Fruit fly (Drosophila melanogaster) S2 (cell line): ENCODE results near the gene CG7512.

Experiments
- CG8478 ChIP-seq: fragments of >200 bp; optimal IDR thresholded peaks from 2 replicates; lab custom pipeline; 2018
- CTCF ChIP-seq, 2 experiments: fragments of >200 bp; optimal IDR thresholded peaks; 2 replicates each; lab custom pipeline; 2018

Gene CG7512

DNA sequence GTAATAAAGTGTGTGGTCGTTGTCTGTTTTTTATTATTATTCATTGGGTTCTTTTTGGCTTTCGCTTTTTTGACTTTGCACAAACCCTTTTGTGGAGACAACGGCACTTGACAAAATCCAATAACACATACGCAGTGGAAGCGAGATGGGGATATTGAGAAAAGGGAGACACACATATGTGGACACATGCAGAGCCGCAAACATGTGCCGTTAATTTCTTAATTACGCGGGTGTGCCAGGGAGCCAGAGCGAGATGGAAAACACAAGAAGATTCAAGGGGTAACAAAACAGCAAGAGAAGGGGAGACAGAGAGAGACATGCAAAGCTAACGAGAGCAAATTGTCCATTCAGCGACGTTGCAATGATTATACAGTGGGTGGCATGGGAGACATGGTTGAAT is 21.0 kb upstream of the CG7512 start:
- TF ChIP-seq CTCF (optimal IDR thresholded peaks at IDR 0.05; lab: Kevin White, UChicago), result no peak
- TF ChIP-seq CG8478 (lab: Kevin White, UChicago), result no peak

DNA sequence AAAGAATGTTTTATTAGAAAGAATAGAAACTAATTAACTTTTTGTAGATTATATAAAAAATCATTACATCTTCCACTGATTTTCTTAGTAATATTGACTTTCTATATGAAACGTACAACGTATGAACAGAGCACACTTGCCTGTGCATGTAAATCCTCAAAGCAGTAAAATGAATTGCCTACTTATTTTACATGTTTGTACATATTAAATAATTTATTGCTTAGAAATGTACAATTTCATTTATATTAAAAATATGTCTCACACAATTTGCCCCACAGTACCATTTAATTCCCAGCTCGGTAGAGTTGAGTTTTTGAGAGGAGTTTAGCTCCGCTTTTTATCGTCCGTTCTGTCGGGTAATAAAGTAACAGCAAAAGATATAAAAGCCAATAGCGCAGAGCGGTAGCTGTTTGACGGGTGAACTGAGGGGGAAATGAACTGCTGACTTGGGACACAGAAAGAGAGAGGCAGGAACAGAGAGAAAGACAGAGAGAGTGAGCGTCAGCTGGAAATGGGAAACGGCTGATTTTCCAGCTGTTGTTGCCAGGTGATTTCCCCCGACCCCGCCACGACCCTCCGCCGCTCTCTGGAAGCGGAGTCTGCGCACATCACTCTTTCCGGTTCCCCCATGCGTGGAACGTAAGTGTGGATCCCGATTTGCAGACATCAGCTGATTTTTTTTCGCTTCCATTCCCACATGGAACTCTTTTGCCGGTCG is 20.3 kb upstream of the CG7512 start:
- no peak for TF ChIP-seq CG8478 (lab: Kevin White, UChicago)
- no peak for TF ChIP-seq CTCF (optimal IDR thresholded peaks at IDR 0.05; lab: Kevin White, UChicago)

DNA sequence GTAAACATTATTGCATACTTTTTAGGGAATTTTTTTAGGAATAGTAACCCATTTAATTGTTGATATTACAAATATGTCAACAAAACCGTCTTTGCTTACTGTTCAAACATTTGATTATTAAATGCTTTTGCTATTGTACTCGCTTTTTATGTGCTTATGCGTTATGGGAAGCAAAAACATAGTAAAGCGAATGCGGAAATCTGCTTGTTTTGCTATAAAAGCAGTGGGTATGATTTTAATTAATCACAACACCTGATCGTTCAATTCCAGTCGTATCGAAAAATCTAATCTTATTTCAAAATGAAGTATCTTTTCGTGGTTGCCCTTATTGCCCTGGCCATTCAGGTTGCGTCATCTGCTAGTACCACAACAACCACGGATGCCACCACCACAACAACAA is 5.2 kb upstream of the CG7512 start, which contains the start of gene CG33500:
Gene CG33500, plus strand, starts transcription at position 301 of the 400 bp plus-strand sequence.
- TF ChIP-seq CTCF (optimal IDR thresholded peaks at IDR 0.05; lab: Kevin White, UChicago) (no peak), CG8478 (lab: Kevin White, UChicago) (no peak)

DNA sequence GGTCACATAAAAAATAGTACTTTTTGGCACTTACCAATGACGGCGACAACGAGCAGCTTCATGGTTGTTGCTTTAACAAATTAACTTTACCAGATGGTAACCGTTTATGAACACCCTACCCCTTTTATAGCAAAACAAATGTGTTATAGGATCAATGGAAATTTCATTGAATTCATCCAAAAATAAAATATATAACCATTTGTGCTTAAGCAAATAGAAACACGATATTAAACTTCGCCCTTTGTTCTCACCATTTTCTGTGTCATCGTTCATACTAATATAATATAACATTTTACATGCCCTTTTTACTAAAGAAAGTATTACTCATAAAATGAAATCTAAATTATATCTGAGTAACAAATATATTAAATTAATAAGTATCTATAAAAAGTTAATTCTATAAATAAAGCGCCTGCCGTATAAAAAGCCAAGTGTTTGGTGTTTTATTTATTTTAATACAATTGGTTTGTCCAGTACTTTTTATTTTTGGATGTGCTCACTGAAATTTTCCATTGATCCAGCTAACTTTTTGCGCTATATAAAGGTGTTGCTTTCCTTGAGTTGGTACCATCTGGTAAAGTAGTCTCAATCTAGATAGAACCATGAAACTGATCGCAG is 4.1 kb upstream of the CG7512 start, which contains the start of the genes Sgs8 and Sgs7:
Gene Sgs8, minus strand, starts transcription at position 101 of the 618 bp plus-strand sequence.
Gene Sgs7, plus strand, starts transcription at position 568 of the 618 bp plus-strand sequence.
- TF ChIP-seq CTCF (optimal IDR thresholded peaks at IDR 0.05; lab: Kevin White, UChicago) (no peak), CG8478 (lab: Kevin White, UChicago) (no peak)

DNA sequence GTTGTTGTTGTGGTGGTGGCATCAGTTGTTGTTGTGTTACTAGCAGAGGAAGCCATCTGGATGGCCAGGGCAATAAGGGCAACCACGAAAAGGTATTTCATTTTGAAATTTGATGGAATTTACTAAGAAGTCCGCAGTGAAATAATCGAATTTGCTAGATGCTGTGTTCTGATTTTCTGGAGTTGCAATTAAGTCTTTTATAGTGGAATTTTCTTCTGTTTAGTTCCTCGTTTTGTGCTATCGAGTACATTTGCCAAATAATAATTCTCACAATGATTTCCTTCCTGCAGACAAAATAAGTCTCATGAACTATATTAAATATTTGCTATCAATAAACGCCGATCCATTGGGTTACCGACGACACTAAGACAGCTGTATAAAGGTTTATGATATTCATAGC is 3.0 kb upstream of the CG7512 start, which contains the start of gene CG33272:
Gene CG33272, minus strand, starts transcription at position 101 of the 400 bp plus-strand sequence.
- no peak for TF ChIP-seq CG8478 (lab: Kevin White, UChicago)
- TF ChIP-seq CTCF (optimal IDR thresholded peaks at IDR 0.05; lab: Kevin White, UChicago), result no peak

DNA sequence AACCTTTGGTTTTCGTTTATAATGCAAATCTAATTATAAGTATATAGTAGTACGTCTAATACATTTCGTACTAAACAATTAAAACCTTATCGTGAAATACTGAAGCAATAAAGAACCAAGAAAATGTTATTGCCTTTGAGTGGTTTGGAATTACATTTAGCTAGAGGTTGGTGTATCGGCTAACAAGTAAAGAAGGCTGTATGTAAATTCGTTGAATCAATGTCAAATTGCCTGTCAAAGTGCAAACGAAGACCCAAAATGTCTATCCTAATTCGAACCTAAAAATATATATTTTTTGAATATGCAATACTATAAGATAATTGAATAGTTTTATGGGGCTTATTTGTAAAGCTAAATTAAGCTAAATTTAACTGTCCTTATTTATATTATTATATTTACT is 2.3 kb upstream of the CG7512 start:
- TF ChIP-seq CTCF (optimal IDR thresholded peaks at IDR 0.05; lab: Kevin White, UChicago) (peak; percentile 30 to 62), CG8478 (lab: Kevin White, UChicago) (no peak)

- no peak for TF ChIP-seq CG8478 (lab: Kevin White, UChicago)
- TF ChIP-seq CTCF (optimal IDR thresholded peaks at IDR 0.05; lab: Kevin White, UChicago), result no peak
Observed at dm6 chr3L:11511921-11512320, 1.6 kb upstream of the CG7512 start, which contains the start of gene Sgs3. Gene Sgs3 (plus strand): TSS chr3L:11512221.

DNA sequence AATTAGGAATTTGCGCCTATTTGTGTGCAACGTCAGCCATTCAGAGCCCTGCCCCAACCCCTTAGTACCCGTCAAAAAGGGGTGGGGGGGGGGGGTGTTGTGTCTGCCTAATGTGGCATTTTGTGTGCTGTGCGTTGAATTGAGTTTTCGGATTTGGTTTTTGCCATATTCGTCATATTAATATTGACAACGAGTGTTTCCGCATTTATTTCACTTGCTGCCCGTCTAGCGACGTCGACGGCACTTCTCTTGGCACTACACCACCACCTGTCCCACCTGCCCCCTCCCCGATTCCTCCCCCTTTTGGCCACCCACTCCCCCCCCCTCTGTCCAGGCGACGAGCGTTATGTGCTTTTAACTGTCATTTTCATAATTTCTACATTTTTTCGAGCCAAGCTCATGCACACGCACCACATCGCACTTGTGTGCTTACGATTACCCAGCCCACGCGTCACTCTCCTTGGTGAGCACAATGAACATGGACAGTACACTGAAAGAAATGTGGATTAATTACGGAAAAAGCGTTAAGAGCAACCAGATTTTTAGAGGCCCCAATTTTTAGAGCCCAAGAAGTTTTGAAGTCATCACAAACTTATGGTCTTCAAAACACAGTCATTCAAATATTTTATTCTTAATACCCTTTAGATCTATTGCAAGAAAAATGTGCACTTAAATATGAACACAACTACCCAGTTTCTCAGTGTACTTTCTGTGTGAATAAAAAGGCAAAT is 2.0 kb downstream of the CG7512 start:
- TF ChIP-seq CG8478 (lab: Kevin White, UChicago) (no peak), CTCF (optimal IDR thresholded peaks at IDR 0.05; lab: Kevin White, UChicago) (no peak)

- TF ChIP-seq CTCF (optimal IDR thresholded peaks at IDR 0.05; lab: Kevin White, UChicago), result no peak
- no peak for TF ChIP-seq CG8478 (lab: Kevin White, UChicago)
Observed at dm6 chr3L:11516229-11516628, 2.7 kb downstream of the CG7512 start.

dm6 chr3L:11522613-11523012 is 9.1 kb downstream of the CG7512 start, which contains the start of the genes CG11714 and Fuca:
Gene CG11714 (minus strand): TSS chr3L:11522713.
Gene Fuca (minus strand): TSS chr3L:11522713.
- TF ChIP-seq CG8478 (lab: Kevin White, UChicago) (no peak), CTCF (optimal IDR thresholded peaks at IDR 0.05; lab: Kevin White, UChicago) (no peak)

DNA sequence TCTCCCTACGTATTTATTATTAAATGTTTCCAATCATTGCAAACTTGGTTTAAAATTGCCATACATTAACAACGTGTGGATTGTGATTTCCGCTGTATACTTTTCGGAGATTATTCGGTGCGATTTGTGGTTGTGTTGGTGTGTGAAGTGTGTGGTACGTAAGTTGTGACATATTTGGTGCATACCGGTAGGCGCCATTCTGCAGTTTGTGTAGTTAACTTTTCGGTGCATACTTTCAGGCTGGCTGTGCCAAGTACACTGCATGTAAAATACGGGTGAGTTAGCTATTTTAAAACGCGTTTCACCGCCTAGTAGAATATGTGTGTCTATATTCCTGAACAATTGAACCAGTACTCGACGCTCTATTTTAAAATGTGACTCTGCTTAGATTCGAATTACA is 9.8 kb downstream of the CG7512 start:
- TF ChIP-seq CTCF (optimal IDR thresholded peaks at IDR 0.05; lab: Kevin White, UChicago), result peak; percentile 74 to 75
- no peak for TF ChIP-seq CG8478 (lab: Kevin White, UChicago)

dm6 chr3L:11525765-11526164 is 12.3 kb downstream of the CG7512 start:
- TF ChIP-seq CG8478 (lab: Kevin White, UChicago) (no peak), CTCF (optimal IDR thresholded peaks at IDR 0.05; lab: Kevin White, UChicago) (no peak)

DNA sequence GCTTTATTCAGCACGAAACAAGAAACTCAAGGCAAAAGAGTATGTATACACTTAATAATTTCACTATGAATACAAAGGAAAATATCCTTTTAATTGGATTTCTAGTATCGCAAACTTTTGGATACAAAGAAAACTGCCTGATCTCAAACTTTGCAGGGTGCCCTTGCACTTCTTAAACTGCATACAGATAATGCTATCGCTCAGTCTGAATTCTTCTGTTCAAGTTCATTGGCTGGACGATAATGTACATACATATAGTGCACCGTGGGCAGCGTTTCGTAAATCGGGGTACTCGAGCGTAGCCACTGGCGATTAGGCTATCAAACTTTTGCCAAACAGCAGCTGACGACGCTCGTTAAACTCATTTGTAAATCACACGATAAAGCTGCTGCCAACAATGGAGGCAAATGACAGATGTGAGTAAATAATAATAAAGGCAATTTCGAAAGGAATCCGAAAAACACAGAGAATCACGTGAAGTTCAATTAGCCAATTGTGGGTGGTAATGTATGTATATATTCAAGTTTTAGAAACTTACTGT is 13.2 kb downstream of the CG7512 start:
- TF ChIP-seq CG8478 (lab: Kevin White, UChicago) (no peak), CTCF (optimal IDR thresholded peaks at IDR 0.05; lab: Kevin White, UChicago) (no peak)

dm6 chr3L:11528397-11528923 is 15.0 kb downstream of the CG7512 start:
- TF ChIP-seq CG8478 (lab: Kevin White, UChicago), result no peak
- TF ChIP-seq CTCF (optimal IDR thresholded peaks at IDR 0.05; lab: Kevin White, UChicago), result no peak
